Worm (Caenorhabditis elegans): ENCODE results near the gene F18A11.3.

Gene F18A11.3

ce11 chrII:13077746-13078145, 41.1 kb upstream of the F18A11.3 start:
- TF ChIP-seq egl-27 (tag; optimal IDR thresholded peaks at IDR 0.05) (no peak), F26F4.8 (GFP tag; conservative IDR thresholded peaks at IDR 0.05) (no peak), spr-1 (tag; optimal IDR thresholded peaks at IDR 0.05) (no peak), mxl-2 (GFP tag; conservative IDR thresholded peaks at IDR 0.05) (peak; percentile 45; the same call in 1 of the 2 replicates), vab-7 (GFP tag; IDR thresholded peaks at IDR 0.05) (no peak), lin-13 (GFP tag; optimal IDR thresholded peaks at IDR 0.05) (peak; percentile 9), tag-97 (GFP tag; IDR thresholded peaks at IDR 0.05) (no peak), nhr-6 (tag; optimal IDR thresholded peaks at IDR 0.05) (no peak), nhr-77 (tag; optimal IDR thresholded peaks at IDR 0.05) (peak; percentile 55), fkh-10 (GFP tag; optimal IDR thresholded peaks at IDR 0.05) (no peak), unc-130 (GFP tag; optimal IDR thresholded peaks at IDR 0.05) (no peak), lin-1 (GFP tag; IDR thresholded peaks at IDR 0.05) (peak; percentile 86), ctbp-1 (GFP tag; IDR thresholded peaks at IDR 0.05) (no peak), lin-15B (tag; optimal IDR thresholded peaks at IDR 0.05) (no peak), T26A8.4 (GFP tag; IDR thresholded peaks at IDR 0.05) (no peak), zfp-3 (GFP tag; conservative IDR thresholded peaks at IDR 0.05) (0 out of 2 replicates have a peak, but pooled peaks have one; percentile 39), nhr-11 (tag; optimal IDR thresholded peaks at IDR 0.05) (no peak), hmg-1.1 (GFP tag; IDR thresholded peaks at IDR 0.05) (no peak), daf-8 (GFP tag; IDR thresholded peaks at IDR 0.05) (no peak), gei-8 (GFP tag; optimal IDR thresholded peaks at IDR 0.05) (no peak), dmd-6 (GFP tag; IDR thresholded peaks at IDR 0.05) (peak; percentile 93), lin-38 (GFP tag; IDR thresholded peaks at IDR 0.05) (peak; percentile 11; the same call in 1 of the 2 replicates), lin-29 (GFP tag; IDR thresholded peaks at IDR 0.05) (no peak), nhr-25 (tag; optimal IDR thresholded peaks at IDR 0.05; ENCODE audit: borderline replicate concordance, insufficient read depth) (no peak), ceh-20 (GFP tag; IDR thresholded peaks at IDR 0.05) (peak; percentile 71), unc-39 (tag; optimal IDR thresholded peaks at IDR 0.05) (no peak), hlh-11 (tag; optimal IDR thresholded peaks at IDR 0.05) (peak; percentile 90), attf-4 (tag; optimal IDR thresholded peaks at IDR 0.05) (no peak), lir-3 (tag; optimal IDR thresholded peaks at IDR 0.05) (no peak), nhr-41 (GFP tag; IDR thresholded peaks at IDR 0.05) (no peak), ces-1 (GFP tag; optimal IDR thresholded peaks at IDR 0.05) (no peak), tra-1 (GFP tag; IDR thresholded peaks at IDR 0.05) (peak; percentile 78), lim-7 (GFP tag; IDR thresholded peaks at IDR 0.05) (no peak), lsy-2 (tag; optimal IDR thresholded peaks at IDR 0.05) (no peak), aha-1 (tag) (no peak), zfp-2 (tag; optimal IDR thresholded peaks at IDR 0.05) (no peak), dmd-8 (GFP tag; IDR thresholded peaks at IDR 0.05) (no peak), jun-1 (tag; optimal IDR thresholded peaks at IDR 0.05) (no peak), ceh-32 (tag; optimal IDR thresholded peaks at IDR 0.05; ENCODE audit: poor library complexity) (no peak), spr-3 (GFP tag; optimal IDR thresholded peaks at IDR 0.05) (no peak), nhr-111 (GFP tag; optimal IDR thresholded peaks at IDR 0.05) (no peak), D1046.2 (GFP tag; IDR thresholded peaks at IDR 0.05) (no peak), dmd-9 (GFP tag; IDR thresholded peaks at IDR 0.05) (no peak), F49E8.2 (tag; optimal IDR thresholded peaks at IDR 0.05; ENCODE audit: borderline replicate concordance) (no peak), T20F7.1 (GFP tag; optimal IDR thresholded peaks at IDR 0.05) (no peak), nhr-76 (tag; optimal IDR thresholded peaks at IDR 0.05) (no peak), mxl-3 (GFP tag; optimal IDR thresholded peaks at IDR 0.05) (no peak), daf-16 (GFP tag; optimal IDR thresholded peaks at IDR 0.05) (peak in 1 of 2 experiments; percentile 84), daf-16 (tag; optimal IDR thresholded peaks at IDR 0.05) (peak; percentile 99), duxl-1 (tag; optimal IDR thresholded peaks at IDR 0.05; ENCODE audit: poor library complexity) (no peak), mep-1 (tag; optimal IDR thresholded peaks at IDR 0.05) (peak; percentile 27), nhr-10 (tag; optimal IDR thresholded peaks at IDR 0.05) (peak; percentile 11), nhr-42 (GFP tag; IDR thresholded peaks at IDR 0.05) (no peak)

Measured in whole organism, L4 larva.